Worm (Caenorhabditis elegans) whole organism, mixed stage, embryonic: ENCODE measurements around the gene hrg-5.

Source experiments
- ceh-83 ChIP-seq: fragments of 200-800 bp; sonication (Bioruptor generic); optimal IDR thresholded peaks from 2 replicates; lab custom pipeline; 2018; ENCODE audit warnings: mild to moderate bottlenecking, missing genetic modification characterization, missing compliant biosample characterization
- hlh-1 ChIP-seq: fragments of 150-350 bp; optimal IDR thresholded peaks from 2 replicates; lab custom pipeline; 2014; ENCODE audit warnings: missing biosample characterization, missing genetic modification reagents, missing genetic modification characterization
- lin-13 ChIP-seq: fragments of 150-350 bp; optimal IDR thresholded peaks from 2 replicates; lab custom pipeline; 2014; ENCODE audit warnings: missing biosample characterization, missing genetic modification characterization
- lsy-2 ChIP-seq: fragments of 150-350 bp; optimal IDR thresholded peaks from 2 replicates; lab custom pipeline; 2014; ENCODE audit warnings: missing biosample characterization, missing genetic modification characterization
- mls-2 ChIP-seq: sonication (generic microtip); optimal IDR thresholded peaks from 2 replicates; lab custom pipeline; 2016; ENCODE audit warnings: mild to moderate bottlenecking, missing genetic modification characterization, moderate library complexity, missing compliant biosample characterization
- snpc-4 ChIP-seq: fragments of 150-350 bp; optimal IDR thresholded peaks from 2 replicates; lab custom pipeline; 2014; ENCODE audit warnings: missing biosample characterization, missing genetic modification characterization
- unc-39 ChIP-seq: fragments of 150-350 bp; optimal IDR thresholded peaks from 2 replicates; lab custom pipeline; 2014; ENCODE audit warnings: missing biosample characterization, missing genetic modification characterization
- unc-62 ChIP-seq: fragments of 150-350 bp; optimal IDR thresholded peaks from 2 replicates; lab custom pipeline; 2014; ENCODE audit warnings: missing biosample characterization, missing genetic modification reagents, missing genetic modification characterization

- TF ChIP-seq ceh-83 (GFP tag; lab: Kevin White, UChicago) (no peak), lin-13 (tag; lab: Kevin White, UChicago) (no peak), lsy-2 (tag; lab: Kevin White, UChicago) (no peak), unc-39 (tag; lab: Kevin White, UChicago) (no peak), snpc-4 (tag; lab: Kevin White, UChicago) (no peak), hlh-1 (tag; lab: Kevin White, UChicago) (peak; percentile 68), unc-62 (GFP tag; lab: Kevin White, UChicago) (peak; percentile 100), mls-2 (tag; lab: Kevin White, UChicago) (no peak)
These were observed 39.1 kb upstream of the hrg-5 start for ce11 chrIV:11068314-11068713.
